Worm (Caenorhabditis elegans) whole organism, L4 larva: ENCODE data around the gene Y54F10BM.3.
A peak's percentile ranks its signal among the peaks of the same experiment; 100 is the strongest.

Experiments
- F37D6.2 ChIP-seq: sonication (generic microtip); optimal IDR thresholded peaks from 2 replicates; lab custom pipeline; 2016; ENCODE audit warnings: mild to moderate bottlenecking, missing genetic modification characterization, missing compliant biosample characterization
- ama-1 ChIP-seq: fragments of 150-350 bp; optimal IDR thresholded peaks from 2 replicates; lab custom pipeline; 2014; ENCODE audit warnings: inconsistent platforms, mixed read lengths
- ces-1 ChIP-seq: fragments of 150-350 bp; sonication (generic microtip); optimal IDR thresholded peaks from 4 replicates; lab custom pipeline; 2014; ENCODE audit warnings: missing biosample characterization, missing genetic modification reagents, missing genetic modification characterization
- daf-19 ChIP-seq: fragments of 200-800 bp; sonication (Bioruptor generic); conservative IDR thresholded peaks from 2 replicates; pipeline ENCODE4 v1.3.6; 2022; ENCODE audit warnings: missing genetic modification characterization, missing compliant biosample characterization
- fkh-10 ChIP-seq: fragments of 150-350 bp; optimal IDR thresholded peaks from 2 replicates; lab custom pipeline; 2014; ENCODE audit warnings: missing biosample characterization, missing genetic modification reagents, missing genetic modification characterization
- nhr-10 ChIP-seq: fragments of 150-350 bp; optimal IDR thresholded peaks from 2 replicates; lab custom pipeline; 2014; ENCODE audit warnings: missing biosample characterization, missing genetic modification characterization
- nhr-111 ChIP-seq: fragments of 200-800 bp; sonication (Bioruptor generic); optimal IDR thresholded peaks from 2 replicates; lab custom pipeline; 2018; ENCODE audit warnings: mild to moderate bottlenecking, missing genetic modification characterization, missing compliant biosample characterization
- nhr-25 ChIP-seq: sonication (generic microtip); optimal IDR thresholded peaks from 2 replicates; lab custom pipeline; 2017; ENCODE audit warnings: missing genetic modification characterization, mild to moderate bottlenecking, missing compliant biosample characterization, antibody characterized with exemption, moderate library complexity, borderline replicate concordance; ENCODE audit not compliant: insufficient read depth
- nhr-28 ChIP-seq: fragments of 150-350 bp; optimal IDR thresholded peaks from 2 replicates; lab custom pipeline; 2014; ENCODE audit warnings: missing biosample characterization, missing genetic modification characterization
- nhr-48 ChIP-seq: sonication (generic microtip); optimal IDR thresholded peaks from 2 replicates; lab custom pipeline; 2016; ENCODE audit warnings: mild to moderate bottlenecking, missing genetic modification characterization, missing compliant biosample characterization
- nhr-6 ChIP-seq: fragments of 150-350 bp; optimal IDR thresholded peaks from 2 replicates; lab custom pipeline; 2014; ENCODE audit warnings: missing biosample characterization, missing genetic modification characterization
- unc-39 ChIP-seq: sonication (generic microtip); optimal IDR thresholded peaks from 2 replicates; lab custom pipeline; 2017; ENCODE audit warnings: missing biosample characterization, missing genetic modification characterization
- ztf-7 ChIP-seq: fragments of 150-350 bp; optimal IDR thresholded peaks from 2 replicates; lab custom pipeline; 2014; ENCODE audit warnings: missing biosample characterization, missing genetic modification characterization

DNA sequence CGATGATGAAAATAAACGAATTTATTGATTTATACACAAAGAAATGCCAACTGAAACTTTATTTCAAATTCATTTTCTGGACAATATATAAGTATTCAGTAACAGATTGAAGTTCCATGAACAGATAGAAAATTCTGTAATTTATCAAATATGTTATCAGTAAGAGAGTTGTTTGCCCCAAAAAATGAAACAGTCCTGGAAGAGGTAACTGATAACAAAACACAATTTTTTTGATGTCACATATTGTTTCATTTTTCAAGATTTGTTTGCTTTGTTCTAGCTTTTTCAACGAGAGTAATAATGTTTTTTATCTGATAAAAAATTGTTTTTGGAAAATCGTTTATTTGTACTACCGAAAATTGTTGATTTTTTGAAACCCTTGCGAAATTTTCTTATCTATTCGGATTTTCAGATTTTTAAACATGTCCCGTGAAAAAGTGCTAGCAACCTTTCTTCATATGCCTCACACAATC lies 28.8 kb upstream of the Y54F10BM.3 start, which contains the start of gene fbxa-73:
- no peak for TF ChIP-seq ces-1 (GFP tag; lab: Kevin White, UChicago)
- no peak for TF ChIP-seq fkh-10 (GFP tag; lab: Kevin White, UChicago)
- no peak for TF ChIP-seq F37D6.2 (tag; lab: Kevin White, UChicago)
- TF ChIP-seq nhr-25 (tag; lab: Kevin White, UChicago) = no peak
- no peak for TF ChIP-seq nhr-48
- no peak for TF ChIP-seq ama-1 (lab: Kevin White, UChicago)
- TF ChIP-seq unc-39 (tag; lab: Kevin White, UChicago) = no peak
- TF ChIP-seq nhr-6 (tag; lab: Kevin White, UChicago) = no peak
- no peak for TF ChIP-seq ztf-7 (tag; lab: Kevin White, UChicago)
- no peak for TF ChIP-seq nhr-111 (GFP tag; lab: Kevin White, UChicago)
- TF ChIP-seq daf-19 (GFP tag; lab: Robert Waterston, UW) = no peak
- TF ChIP-seq nhr-28 (tag; lab: Kevin White, UChicago) = peak; percentile 64
- no peak for TF ChIP-seq nhr-10
